Worm (Caenorhabditis elegans): Measurements from ENCODE around the gene F59H6.15.

ce11 chrII:2028712-2029111, 15.9 kb downstream of the F59H6.15 start, which contains the start of gene bath-1:
- TF ChIP-seq ZK546.5 (tag; optimal IDR thresholded peaks at IDR 0.05) = no peak
- TF ChIP-seq snpc-4 (tag; optimal IDR thresholded peaks at IDR 0.05) = no peak
- TF ChIP-seq unc-130 (GFP tag; optimal IDR thresholded peaks at IDR 0.05) = no peak
- no peak for TF ChIP-seq D1046.2 (GFP tag; IDR thresholded peaks at IDR 0.05)
- no peak for TF ChIP-seq ces-1 (GFP tag; optimal IDR thresholded peaks at IDR 0.05)
- TF ChIP-seq dve-1 (tag; optimal IDR thresholded peaks at IDR 0.05; ENCODE audit: insufficient read depth) = no peak
- TF ChIP-seq saeg-2 (GFP tag; IDR thresholded peaks at IDR 0.05) = no peak
- TF ChIP-seq nhr-111 (GFP tag; optimal IDR thresholded peaks at IDR 0.05) = no peak
- TF ChIP-seq lsy-2 (tag; optimal IDR thresholded peaks at IDR 0.05) = no peak
